Worm (Caenorhabditis elegans) whole organism, young adult: ENCODE data around the gene fbxb-99.

Experiments
- B0261.1 ChIP-seq: sonication (generic microtip); optimal IDR thresholded peaks from 2 replicates; lab custom pipeline; 2016; ENCODE audit warnings: mild to moderate bottlenecking, missing genetic modification characterization, moderate library complexity, missing compliant biosample characterization
- D2030.7 ChIP-seq: fragments of 200-800 bp; sonication (Bioruptor generic); IDR thresholded peaks from 2 replicates; pipeline ENCODE4 v1.3.6; 2022; ENCODE audit warnings: missing genetic modification reagents, missing genetic modification characterization, missing compliant biosample characterization
- F10E7.11 ChIP-seq: sonication (generic microtip); optimal IDR thresholded peaks from 2 replicates; lab custom pipeline; 2017; ENCODE audit warnings: mild to moderate bottlenecking, missing genetic modification characterization, moderate library complexity, missing compliant biosample characterization
- F37B4.10 ChIP-seq: fragments of 200-800 bp; sonication (Bioruptor generic); IDR thresholded peaks from 2 replicates; pipeline ENCODE4 v1.3.6; 2022; ENCODE audit warnings: missing genetic modification characterization, missing compliant biosample characterization
- F49E8.2 ChIP-seq: sonication (generic microtip); optimal IDR thresholded peaks from 3 replicates; lab custom pipeline; 2017; ENCODE audit warnings: missing genetic modification characterization, mild to moderate bottlenecking, missing compliant biosample characterization, antibody characterized with exemption, moderate library complexity; ENCODE audit not compliant: insufficient read depth
- F52B5.7 ChIP-seq: sonication (generic microtip); optimal IDR thresholded peaks from 2 replicates; lab custom pipeline; 2016; ENCODE audit warnings: mild to moderate bottlenecking, missing genetic modification characterization, missing compliant biosample characterization
- F55B11.4 ChIP-seq: sonication (generic microtip); optimal IDR thresholded peaks from 2 replicates; lab custom pipeline; 2016; ENCODE audit warnings: missing compliant biosample characterization, missing genetic modification characterization, borderline replicate concordance; ENCODE audit not compliant: insufficient read depth
- K12H6.12 ChIP-seq: fragments of 200-800 bp; sonication (Bioruptor generic); optimal IDR thresholded peaks from 2 replicates; lab custom pipeline; 2018; ENCODE audit warnings: mild to moderate bottlenecking, missing genetic modification characterization, missing compliant biosample characterization
- T26A5.8 ChIP-seq: sonication (generic microtip); optimal IDR thresholded peaks from 2 replicates; lab custom pipeline; 2016; ENCODE audit warnings: missing genetic modification characterization, missing compliant biosample characterization
- Y53F4B.3 ChIP-seq: fragments of 200-800 bp; sonication (Bioruptor generic); IDR thresholded peaks from 2 replicates; pipeline ENCODE4 v1.3.6; 2022; ENCODE audit warnings: missing genetic modification reagents, missing genetic modification characterization, missing compliant biosample characterization
- Y56A3A.18 ChIP-seq: fragments of 200-800 bp; sonication (Bioruptor generic); IDR thresholded peaks from 2 replicates; pipeline ENCODE4 v1.3.6; 2022; ENCODE audit warnings: missing genetic modification reagents, missing genetic modification characterization, missing compliant biosample characterization
- Y67H2A.10 ChIP-seq: fragments of 200-800 bp; sonication (Bioruptor generic); conservative IDR thresholded peaks from 2 replicates; pipeline ENCODE4 v1.3.6; 2022; ENCODE audit warnings: missing genetic modification reagents, missing genetic modification characterization, missing compliant biosample characterization
- aptf-2 ChIP-seq: fragments of 200-800 bp; sonication (Bioruptor generic); conservative IDR thresholded peaks from 2 replicates; pipeline ENCODE4 v1.3.6; 2022; ENCODE audit warnings: missing genetic modification reagents, missing genetic modification characterization, missing compliant biosample characterization
- athp-1 ChIP-seq: sonication (generic microtip); optimal IDR thresholded peaks from 2 replicates; lab custom pipeline; 2017; ENCODE audit warnings: mild to moderate bottlenecking, missing genetic modification characterization, missing compliant biosample characterization
- bed-2 ChIP-seq: fragments of 200-800 bp; sonication (Bioruptor generic); IDR thresholded peaks from 2 replicates; pipeline ENCODE4 v1.3.6; 2022; ENCODE audit warnings: missing genetic modification reagents, missing genetic modification characterization, missing compliant biosample characterization
- cebp-1 ChIP-seq, 2 experiments: fragments of 200-800 bp in 1 of 2; sonication (Bioruptor generic) in 1 of 2; sonication (generic microtip) in 1 of 2; IDR thresholded peaks in 1 of 2; optimal IDR thresholded peaks in 1 of 2; 2 replicates each; pipeline versions ENCODE4 v1.3.6 to Lab custom; 2017 to 2022; ENCODE audit warnings: missing compliant biosample characterization in 2 of 2, missing genetic modification characterization in 2 of 2, mild to moderate bottlenecking in 1 of 2, missing genetic modification reagents in 1 of 2, moderate library complexity in 1 of 2
- ceh-100 ChIP-seq: fragments of 200-800 bp; sonication (Bioruptor generic); IDR thresholded peaks from 2 replicates; pipeline ENCODE4 v1.3.6; 2022; ENCODE audit warnings: missing genetic modification reagents, missing genetic modification characterization, missing compliant biosample characterization
- ceh-79 ChIP-seq: sonication (generic microtip); optimal IDR thresholded peaks from 2 replicates; lab custom pipeline; 2017; ENCODE audit warnings: mild to moderate bottlenecking, missing genetic modification characterization, missing compliant biosample characterization
- ceh-91 ChIP-seq: fragments of 200-800 bp; sonication (Bioruptor generic); IDR thresholded peaks from 2 replicates; pipeline ENCODE4 v1.3.6; 2022; ENCODE audit warnings: missing genetic modification reagents, missing genetic modification characterization, missing compliant biosample characterization
- chd-7 ChIP-seq: sonication (generic microtip); optimal IDR thresholded peaks from 2 replicates; lab custom pipeline; 2016; ENCODE audit warnings: mild to moderate bottlenecking, missing genetic modification characterization, moderate library complexity, missing compliant biosample characterization
- die-1 ChIP-seq: sonication (generic microtip); optimal IDR thresholded peaks from 2 replicates; lab custom pipeline; 2016; ENCODE audit warnings: missing genotype, mild to moderate bottlenecking, missing genetic modification characterization, missing compliant biosample characterization
- dox-1 ChIP-seq: fragments of 200-800 bp; sonication (Bioruptor generic); IDR thresholded peaks from 2 replicates; pipeline ENCODE4 v1.3.6; 2022; ENCODE audit warnings: missing genetic modification reagents, missing genetic modification characterization, missing compliant biosample characterization
- dpff-1 ChIP-seq: sonication (generic microtip); optimal IDR thresholded peaks from 2 replicates; lab custom pipeline; 2017; ENCODE audit warnings: mild to moderate bottlenecking, missing genetic modification characterization, missing compliant biosample characterization
- egl-44 ChIP-seq: fragments of 200-800 bp; sonication (Bioruptor generic); IDR thresholded peaks from 2 replicates; pipeline ENCODE4 v1.3.6; 2022; ENCODE audit warnings: missing genetic modification reagents, missing genetic modification characterization, missing compliant biosample characterization
- egrh-3 ChIP-seq: fragments of 200-800 bp; sonication (Bioruptor generic); IDR thresholded peaks from 2 replicates; pipeline ENCODE4 v1.3.6; 2022; ENCODE audit warnings: missing genetic modification reagents, missing genetic modification characterization, missing compliant biosample characterization
- ets-4 ChIP-seq: fragments of 200-800 bp; sonication (Bioruptor generic); optimal IDR thresholded peaks from 2 replicates; lab custom pipeline; 2018; ENCODE audit warnings: mild to moderate bottlenecking, missing genetic modification characterization, missing compliant biosample characterization
- him-1 ChIP-seq: sonication (generic microtip); optimal IDR thresholded peaks from 2 replicates; lab custom pipeline; 2016; ENCODE audit warnings: missing genotype, missing genetic modification reagents, missing genetic modification characterization, missing compliant biosample characterization
- hlh-26 ChIP-seq: fragments of 200-800 bp; sonication (Bioruptor generic); conservative IDR thresholded peaks from 2 replicates; pipeline ENCODE4 v1.3.6; 2022; ENCODE audit warnings: missing genetic modification reagents, missing genetic modification characterization, missing compliant biosample characterization
- hmg-1.2 ChIP-seq: fragments of 200-800 bp; sonication (Bioruptor generic); IDR thresholded peaks from 2 replicates; pipeline ENCODE4 v1.3.6; 2022; ENCODE audit warnings: missing genetic modification reagents, missing genetic modification characterization, missing compliant biosample characterization
- hrde-1 ChIP-seq: sonication (generic microtip); optimal IDR thresholded peaks from 2 replicates; lab custom pipeline; 2016; ENCODE audit warnings: missing genetic modification characterization, mild to moderate bottlenecking, missing compliant biosample characterization, moderate library complexity, missing genotype, missing genetic modification reagents, borderline replicate concordance
- lin-26 ChIP-seq: fragments of 200-800 bp; sonication (Bioruptor generic); IDR thresholded peaks from 2 replicates; pipeline ENCODE4 v1.3.6; 2022; ENCODE audit warnings: missing genetic modification reagents, missing genetic modification characterization, missing compliant biosample characterization
- lin-40 ChIP-seq: sonication (generic microtip); optimal IDR thresholded peaks from 2 replicates; lab custom pipeline; 2016; ENCODE audit warnings: missing genetic modification characterization, mild to moderate bottlenecking, missing compliant biosample characterization, missing genotype, missing genetic modification reagents
- lin-54 ChIP-seq: fragments of 200-800 bp; sonication (Bioruptor generic); optimal IDR thresholded peaks from 2 replicates; lab custom pipeline; 2018; ENCODE audit warnings: mild to moderate bottlenecking, missing genetic modification characterization, missing compliant biosample characterization
- lsy-27 ChIP-seq: sonication (generic microtip); optimal IDR thresholded peaks from 2 replicates; lab custom pipeline; 2017; ENCODE audit warnings: missing genetic modification characterization, mild to moderate bottlenecking, missing compliant biosample characterization, antibody characterized with exemption, missing genotype, borderline replicate concordance; ENCODE audit not compliant: insufficient read depth
- madf-10 ChIP-seq: sonication (generic microtip); optimal IDR thresholded peaks from 2 replicates; lab custom pipeline; 2016; ENCODE audit warnings: mild to moderate bottlenecking, missing genetic modification characterization, missing compliant biosample characterization
- madf-8 ChIP-seq: fragments of 200-800 bp; sonication (Bioruptor generic); conservative IDR thresholded peaks from 2 replicates; pipeline ENCODE4 v1.3.6; 2022; ENCODE audit warnings: missing genetic modification reagents, missing genetic modification characterization, missing compliant biosample characterization
- mxl-1 ChIP-seq: sonication (generic microtip); optimal IDR thresholded peaks from 2 replicates; lab custom pipeline; 2016; ENCODE audit warnings: missing genetic modification characterization, missing compliant biosample characterization
- nfya-1 ChIP-seq: sonication (generic microtip); optimal IDR thresholded peaks from 2 replicates; lab custom pipeline; 2017; ENCODE audit warnings: antibody characterized with exemption, missing compliant biosample characterization, missing genetic modification characterization, borderline replicate concordance; ENCODE audit not compliant: insufficient read depth
- nhr-120 ChIP-seq: fragments of 200-800 bp; sonication (Bioruptor generic); IDR thresholded peaks from 2 replicates; pipeline ENCODE4 v1.3.6; 2022; ENCODE audit warnings: missing genetic modification characterization, missing compliant biosample characterization
- repo-1 ChIP-seq: sonication (generic microtip); optimal IDR thresholded peaks from 2 replicates; lab custom pipeline; 2017; ENCODE audit warnings: mild to moderate bottlenecking, missing genetic modification characterization, missing compliant biosample characterization
- rpc-1 ChIP-seq, 2 experiments: fragments of 150-350 bp in 1 of 2; sonication (generic microtip) in 1 of 2; optimal IDR thresholded peaks; 2 replicates each; lab custom pipeline; 2014 to 2018; ENCODE audit warnings: missing biosample characterization in 1 of 2, missing genetic modification characterization in 1 of 2, missing genetic modification reagents in 1 of 2, missing genotype in 1 of 2
- sdz-38 ChIP-seq: sonication (generic microtip); optimal IDR thresholded peaks from 2 replicates; lab custom pipeline; 2016; ENCODE audit warnings: missing genotype, missing genetic modification characterization, missing compliant biosample characterization
- sea-2 ChIP-seq: fragments of 200-800 bp; sonication (Bioruptor generic); IDR thresholded peaks from 2 replicates; pipeline ENCODE4 v1.3.6; 2022; ENCODE audit warnings: missing genetic modification characterization, missing compliant biosample characterization
- unc-130 ChIP-seq: sonication (generic microtip); optimal IDR thresholded peaks from 2 replicates; lab custom pipeline; 2016; ENCODE audit warnings: missing genetic modification reagents, missing genetic modification characterization, missing compliant biosample characterization
- zfh-2 ChIP-seq: fragments of 200-800 bp; sonication (Bioruptor generic); conservative IDR thresholded peaks from 2 replicates; pipeline ENCODE4 v1.3.6; 2022; ENCODE audit warnings: missing genetic modification reagents, missing genetic modification characterization, missing compliant biosample characterization
- ztf-18 ChIP-seq: sonication (generic microtip); optimal IDR thresholded peaks from 2 replicates; lab custom pipeline; 2016; ENCODE audit warnings: missing genotype, mild to moderate bottlenecking, missing genetic modification characterization, missing compliant biosample characterization
- ztf-25 ChIP-seq: fragments of 200-800 bp; sonication (Bioruptor generic); IDR thresholded peaks from 2 replicates; pipeline ENCODE4 v1.3.6; 2022; ENCODE audit warnings: missing genetic modification reagents, missing genetic modification characterization, missing compliant biosample characterization
- ztf-26 ChIP-seq: sonication (generic microtip); optimal IDR thresholded peaks from 2 replicates; lab custom pipeline; 2017; ENCODE audit warnings: missing genetic modification characterization, missing compliant biosample characterization
- ztf-28 ChIP-seq: fragments of 200-800 bp; sonication (Bioruptor generic); IDR thresholded peaks from 2 replicates; pipeline ENCODE4 v1.3.6; 2022; ENCODE audit warnings: missing genetic modification reagents, missing genetic modification characterization, missing compliant biosample characterization

The fbxb-99 gene

DNA sequence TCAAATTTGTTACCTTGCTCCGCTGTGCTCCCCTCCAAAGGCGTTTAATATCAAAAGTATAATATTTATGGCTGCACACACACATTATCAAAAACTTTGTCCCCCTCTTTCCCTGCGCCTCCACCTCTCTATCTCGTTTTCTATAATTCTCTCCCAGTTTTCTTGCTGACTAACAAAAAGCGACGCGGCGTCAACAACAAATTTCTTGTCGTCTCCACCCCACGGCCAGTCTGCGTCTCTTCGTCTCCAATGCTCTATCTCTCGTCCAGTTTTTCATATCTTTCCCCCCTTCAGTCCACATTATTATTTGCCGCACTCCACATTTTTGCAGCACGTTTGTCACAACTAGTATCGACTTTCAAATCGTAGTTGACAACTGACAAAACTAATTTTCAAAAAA lies 17.3 kb upstream of the fbxb-99 start:
- no peak for TF ChIP-seq hlh-26 (GFP tag; lab: Robert Waterston, UW)
- TF ChIP-seq Y53F4B.3 (GFP tag; lab: Robert Waterston, UW) = no peak
- TF ChIP-seq unc-130 (GFP tag; lab: Kevin White, UChicago) = no peak
- no peak for TF ChIP-seq hrde-1 (tag; lab: Kevin White, UChicago)
- no peak for TF ChIP-seq Y56A3A.18
- no peak for TF ChIP-seq bed-2
- TF ChIP-seq ztf-25 (GFP tag; lab: Robert Waterston, UW) = no peak
- TF ChIP-seq F49E8.2 (tag; lab: Kevin White, UChicago) = no peak
- TF ChIP-seq sea-2 (GFP tag; lab: Robert Waterston, UW) = no peak
- TF ChIP-seq madf-10 (tag; lab: Kevin White, UChicago) = no peak
- peak; percentile 42 for TF ChIP-seq K12H6.12 (tag; lab: Kevin White, UChicago)
- TF ChIP-seq hmg-1.2 = peak; percentile 93
- peak; percentile 70 for TF ChIP-seq dox-1 (GFP tag; lab: Robert Waterston, UW)
- TF ChIP-seq ceh-100 (GFP tag; lab: Robert Waterston, UW) = no peak
- TF ChIP-seq zfh-2 (GFP tag; lab: Robert Waterston, UW) = peak; percentile 43; the same call in 1 of the 2 replicates
- TF ChIP-seq F37B4.10 (GFP tag; lab: Robert Waterston, UW) = no peak
- no peak for TF ChIP-seq aptf-2 (GFP tag; lab: Robert Waterston, UW)
- TF ChIP-seq F52B5.7 (tag; lab: Kevin White, UChicago) = no peak
- TF ChIP-seq D2030.7 (GFP tag; lab: Robert Waterston, UW) = no peak
- no peak for TF ChIP-seq B0261.1 (tag; lab: Kevin White, UChicago)
- TF ChIP-seq lin-54 = no peak
- TF ChIP-seq nfya-1 = no peak
- no peak for TF ChIP-seq rpc-1 (optimal IDR thresholded peaks at IDR 0.05; lab: Kevin White, UChicago)
- no peak for TF ChIP-seq rpc-1 (tag; optimal IDR thresholded peaks at IDR 0.05; lab: Kevin White, UChicago)
- TF ChIP-seq lin-26 (GFP tag; lab: Robert Waterston, UW) = no peak
- no peak for TF ChIP-seq egl-44
- no peak for TF ChIP-seq F55B11.4 (tag; lab: Kevin White, UChicago)
- TF ChIP-seq nhr-120 = no peak
- TF ChIP-seq egrh-3 (GFP tag; lab: Robert Waterston, UW) = no peak
- peak; percentile 23 for TF ChIP-seq lin-40 (tag; lab: Kevin White, UChicago)
- no peak for TF ChIP-seq athp-1 (tag; lab: Kevin White, UChicago)
- no peak for TF ChIP-seq madf-8 (GFP tag; lab: Robert Waterston, UW)
- TF ChIP-seq Y67H2A.10 (GFP tag; lab: Robert Waterston, UW) = no peak
- no peak for TF ChIP-seq die-1
- no peak for TF ChIP-seq cebp-1 (GFP tag; IDR thresholded peaks at IDR 0.05; lab: Robert Waterston, UW)
- TF ChIP-seq cebp-1 (tag; optimal IDR thresholded peaks at IDR 0.05; lab: Kevin White, UChicago) = peak; percentile 37
- no peak for TF ChIP-seq mxl-1
- TF ChIP-seq ztf-18 (tag; lab: Kevin White, UChicago) = no peak
- no peak for TF ChIP-seq repo-1 (tag; lab: Kevin White, UChicago)
- no peak for TF ChIP-seq ztf-28
- TF ChIP-seq ztf-26 (tag; lab: Kevin White, UChicago) = no peak
- TF ChIP-seq dpff-1 = no peak
- TF ChIP-seq ceh-91 (GFP tag; lab: Robert Waterston, UW) = no peak
- no peak for TF ChIP-seq lsy-27 (tag; lab: Kevin White, UChicago)
- no peak for TF ChIP-seq him-1 (tag; lab: Kevin White, UChicago)
- TF ChIP-seq sdz-38 (tag; lab: Kevin White, UChicago) = no peak
- TF ChIP-seq chd-7 = no peak
- TF ChIP-seq ets-4 (GFP tag; lab: Kevin White, UChicago) = no peak
- no peak for TF ChIP-seq T26A5.8 (tag; lab: Kevin White, UChicago)
- no peak for TF ChIP-seq ceh-79 (tag; lab: Kevin White, UChicago)
- TF ChIP-seq F10E7.11 (tag; lab: Kevin White, UChicago) = no peak
